Worm (Caenorhabditis elegans): ENCODE measurements around the gene T02H6.10.

T02H6.10 gene

ce11 chrII:671025-671424 is 9.5 kb downstream of the T02H6.10 start, which contains the start of gene sri-46:
Gene sri-46 (minus strand): TSS chrII:671125.
- TF ChIP-seq med-1 (GFP tag; optimal IDR thresholded peaks at IDR 0.05; ENCODE audit: insufficient read depth) = no peak
- no peak for TF ChIP-seq klf-2 (GFP tag; conservative IDR thresholded peaks at IDR 0.05)
- no peak for TF ChIP-seq cog-1 (tag; optimal IDR thresholded peaks at IDR 0.05)
- no peak for TF ChIP-seq T22C8.4 (GFP tag; IDR thresholded peaks at IDR 0.05)
- no peak for TF ChIP-seq flt-1 (GFP tag; IDR thresholded peaks at IDR 0.05)
- no peak for TF ChIP-seq ztf-23 (GFP tag; IDR thresholded peaks at IDR 0.05)
- TF ChIP-seq ref-1 (GFP tag; conservative IDR thresholded peaks at IDR 0.05) = no peak
- TF ChIP-seq ztf-29 (GFP tag; IDR thresholded peaks at IDR 0.05) = no peak

- TF ChIP-seq cog-1 (tag; optimal IDR thresholded peaks at IDR 0.05) (no peak), tab-1 (GFP tag; IDR thresholded peaks at IDR 0.05) (no peak), T22C8.4 (GFP tag; IDR thresholded peaks at IDR 0.05) (no peak), ztf-29 (GFP tag; IDR thresholded peaks at IDR 0.05) (no peak), flt-1 (GFP tag; IDR thresholded peaks at IDR 0.05) (no peak), klf-2 (GFP tag; conservative IDR thresholded peaks at IDR 0.05) (no peak), ref-1 (GFP tag; conservative IDR thresholded peaks at IDR 0.05) (no peak), ztf-23 (GFP tag; IDR thresholded peaks at IDR 0.05) (no peak), med-1 (GFP tag; optimal IDR thresholded peaks at IDR 0.05; ENCODE audit: insufficient read depth) (no peak)
Observed at ce11 chrII:667864-668263, 12.6 kb downstream of the T02H6.10 start.

- TF ChIP-seq ref-1 (GFP tag; conservative IDR thresholded peaks at IDR 0.05) (no peak), flt-1 (GFP tag; IDR thresholded peaks at IDR 0.05) (no peak), ztf-29 (GFP tag; IDR thresholded peaks at IDR 0.05) (no peak), klf-2 (GFP tag; conservative IDR thresholded peaks at IDR 0.05) (no peak), tab-1 (GFP tag; IDR thresholded peaks at IDR 0.05) (no peak), ztf-23 (GFP tag; IDR thresholded peaks at IDR 0.05) (no peak), cog-1 (tag; optimal IDR thresholded peaks at IDR 0.05) (no peak), T22C8.4 (GFP tag; IDR thresholded peaks at IDR 0.05) (no peak), med-1 (GFP tag; optimal IDR thresholded peaks at IDR 0.05; ENCODE audit: insufficient read depth) (no peak)
Observed at ce11 chrII:661696-662095, 18.8 kb downstream of the T02H6.10 start, which contains the start of gene sri-45. Gene sri-45 (minus strand): TSS chrII:661796.

- TF ChIP-seq ztf-29 (GFP tag; IDR thresholded peaks at IDR 0.05) (no peak), flt-1 (GFP tag; IDR thresholded peaks at IDR 0.05) (no peak), tab-1 (GFP tag; IDR thresholded peaks at IDR 0.05) (no peak), ztf-23 (GFP tag; IDR thresholded peaks at IDR 0.05) (no peak), T22C8.4 (GFP tag; IDR thresholded peaks at IDR 0.05) (no peak), cog-1 (tag; optimal IDR thresholded peaks at IDR 0.05) (no peak), klf-2 (GFP tag; conservative IDR thresholded peaks at IDR 0.05) (no peak), ref-1 (GFP tag; conservative IDR thresholded peaks at IDR 0.05) (no peak), med-1 (GFP tag; optimal IDR thresholded peaks at IDR 0.05; ENCODE audit: insufficient read depth) (no peak)
Observed at ce11 chrII:658369-658768, 22.1 kb downstream of the T02H6.10 start, which contains the start of gene sdz-24. Gene sdz-24 (plus strand): TSS chrII:658669.

- TF ChIP-seq med-1 (GFP tag; optimal IDR thresholded peaks at IDR 0.05; ENCODE audit: insufficient read depth) = no peak
- TF ChIP-seq ztf-29 (GFP tag; IDR thresholded peaks at IDR 0.05) = peak; percentile 29; the same call in 1 of the 2 replicates
- TF ChIP-seq flt-1 (GFP tag; IDR thresholded peaks at IDR 0.05) = no peak
- no peak for TF ChIP-seq cog-1 (tag; optimal IDR thresholded peaks at IDR 0.05)
- TF ChIP-seq ref-1 (GFP tag; conservative IDR thresholded peaks at IDR 0.05) = no peak
Observed at ce11 chrII:651324-651723, 29.2 kb downstream of the T02H6.10 start.

- TF ChIP-seq tab-1 (GFP tag; IDR thresholded peaks at IDR 0.05) = 0 out of 2 replicates have a peak, but pooled peaks have one; percentile 16
- TF ChIP-seq klf-2 (GFP tag; conservative IDR thresholded peaks at IDR 0.05) = no peak
Observed at ce11 chrII:650321-651005, 30.0 kb downstream of the T02H6.10 start, which contains the start of the genes K07E8.7 and frpr-14. Gene K07E8.7 (minus strand): TSS chrII:650367. Gene frpr-14 (plus strand): TSS chrII:650955.

ce11 chrII:643733-644132 is 36.8 kb downstream of the T02H6.10 start:
- no peak for TF ChIP-seq ztf-23 (GFP tag; IDR thresholded peaks at IDR 0.05)
- TF ChIP-seq ztf-29 (GFP tag; IDR thresholded peaks at IDR 0.05) = 0 out of 2 replicates have a peak, but pooled peaks have one; percentile 20

- no peak for TF ChIP-seq med-1 (GFP tag; optimal IDR thresholded peaks at IDR 0.05; ENCODE audit: insufficient read depth)
- no peak for TF ChIP-seq ztf-29 (GFP tag; IDR thresholded peaks at IDR 0.05)
- TF ChIP-seq klf-2 (GFP tag; conservative IDR thresholded peaks at IDR 0.05) = no peak
- no peak for TF ChIP-seq cog-1 (tag; optimal IDR thresholded peaks at IDR 0.05)
- no peak for TF ChIP-seq tab-1 (GFP tag; IDR thresholded peaks at IDR 0.05)
- no peak for TF ChIP-seq ztf-23 (GFP tag; IDR thresholded peaks at IDR 0.05)
- no peak for TF ChIP-seq T22C8.4 (GFP tag; IDR thresholded peaks at IDR 0.05)
- TF ChIP-seq ref-1 (GFP tag; conservative IDR thresholded peaks at IDR 0.05) = no peak
- no peak for TF ChIP-seq flt-1 (GFP tag; IDR thresholded peaks at IDR 0.05)
Observed at ce11 chrII:639467-639866, 41.0 kb downstream of the T02H6.10 start, which contains the start of gene K07E8.6. Gene K07E8.6 (minus strand): TSS chrII:639567.

- TF ChIP-seq tab-1 (GFP tag; IDR thresholded peaks at IDR 0.05) (no peak), cog-1 (tag; optimal IDR thresholded peaks at IDR 0.05) (no peak), flt-1 (GFP tag; IDR thresholded peaks at IDR 0.05) (no peak), ztf-29 (GFP tag; IDR thresholded peaks at IDR 0.05) (no peak), med-1 (GFP tag; optimal IDR thresholded peaks at IDR 0.05; ENCODE audit: insufficient read depth) (no peak), klf-2 (GFP tag; conservative IDR thresholded peaks at IDR 0.05) (no peak), ztf-23 (GFP tag; IDR thresholded peaks at IDR 0.05) (no peak)
Observed at ce11 chrII:633984-634383, 46.5 kb downstream of the T02H6.10 start, which contains the start of gene T04B8.1. Gene T04B8.1 (plus strand): TSS chrII:634284.

- TF ChIP-seq flt-1 (GFP tag; IDR thresholded peaks at IDR 0.05) = peak; percentile 55; the same call in 1 of the 2 replicates
Observed at ce11 chrII:632545-632944, 48.0 kb downstream of the T02H6.10 start.
